Fruit fly (Drosophila melanogaster) Kc167 (cell line): Measurements from ENCODE around the gene CG12054.

ENCODE experiments used
- Sin3A ChIP-seq: fragments of >200 bp; optimal IDR thresholded peaks from 2 replicates; lab custom pipeline; 2018; ENCODE audit warnings: missing external identifiers
- insv ChIP-seq: fragments of >200 bp; optimal IDR thresholded peaks from 3 replicates; lab custom pipeline; 2018; ENCODE audit warnings: missing external identifiers
- ttk ChIP-seq: sonication (Bioruptor generic); optimal IDR thresholded peaks from 2 replicates; lab custom pipeline; 2017; ENCODE audit warnings: missing external identifiers

dm6 chr3R:31210630-31211029 is 9.9 kb upstream of the CG12054 start, which contains the start of gene chp:
- TF ChIP-seq insv (lab: Kevin White, UChicago) = no peak
- TF ChIP-seq Sin3A (lab: Kevin White, UChicago) = no peak
- TF ChIP-seq ttk (lab: Kevin White, UChicago) = no peak
